Worm (Caenorhabditis elegans) whole organism, early embryonic: ENCODE results near the gene Y97E10AR.4.

Experiments used
- B0310.2 ChIP-seq: sonication (generic microtip); optimal IDR thresholded peaks from 2 replicates; lab custom pipeline; 2016; ENCODE audit warnings: mild to moderate bottlenecking, missing genetic modification characterization, missing compliant biosample characterization
- F13C5.2 ChIP-seq: sonication (generic microtip); optimal IDR thresholded peaks from 2 replicates; lab custom pipeline; 2017; ENCODE audit warnings: mild to moderate bottlenecking, missing genetic modification characterization, inconsistent platforms, missing compliant biosample characterization
- aly-1 ChIP-seq: sonication (generic microtip); optimal IDR thresholded peaks from 2 replicates; lab custom pipeline; 2016; ENCODE audit warnings: missing genetic modification characterization, missing compliant biosample characterization
- ama-1 ChIP-seq: fragments of 150-350 bp; optimal IDR thresholded peaks from 2 replicates; lab custom pipeline; 2014
- ceh-13 ChIP-seq: fragments of 200-800 bp; sonication (Bioruptor generic); optimal IDR thresholded peaks from 2 replicates; lab custom pipeline; 2018; ENCODE audit warnings: mild to moderate bottlenecking, missing genetic modification characterization, missing compliant biosample characterization
- ceh-36 ChIP-seq: sonication (generic microtip); optimal IDR thresholded peaks from 2 replicates; lab custom pipeline; 2016; ENCODE audit warnings: missing genetic modification characterization, inconsistent platforms, missing compliant biosample characterization
- ets-7 ChIP-seq: sonication (generic microtip); optimal IDR thresholded peaks from 2 replicates; lab custom pipeline; 2016; ENCODE audit warnings: missing genotype, missing genetic modification characterization, missing compliant biosample characterization
- flt-1 ChIP-seq: fragments of 200-800 bp; sonication (Bioruptor generic); IDR thresholded peaks from 2 replicates; pipeline ENCODE4 v1.3.6; 2022; ENCODE audit warnings: missing genetic modification characterization, missing compliant biosample characterization
- hmbx-1 ChIP-seq: sonication (generic microtip); optimal IDR thresholded peaks from 2 replicates; lab custom pipeline; 2016; ENCODE audit warnings: mild to moderate bottlenecking, missing genetic modification characterization, missing compliant biosample characterization
- hmg-4 ChIP-seq: fragments of 200-800 bp; sonication (Bioruptor generic); optimal IDR thresholded peaks from 2 replicates; lab custom pipeline; 2018; ENCODE audit warnings: mild to moderate bottlenecking, missing genetic modification characterization, missing compliant biosample characterization
- hnd-1 ChIP-seq: sonication (generic microtip); optimal IDR thresholded peaks from 2 replicates; lab custom pipeline; 2016; ENCODE audit warnings: missing genetic modification characterization, missing compliant biosample characterization
- pes-1 ChIP-seq: fragments of 200-800 bp; sonication (Bioruptor generic); IDR thresholded peaks from 2 replicates; pipeline ENCODE4 v1.3.6; 2022; ENCODE audit warnings: missing genetic modification reagents, missing genetic modification characterization, missing compliant biosample characterization
- scrt-1 ChIP-seq: fragments of 200-800 bp; sonication (Bioruptor generic); IDR thresholded peaks from 2 replicates; pipeline ENCODE4 v1.3.6; 2022; ENCODE audit warnings: missing genetic modification characterization, missing compliant biosample characterization
- sea-1 ChIP-seq: fragments of 200-800 bp; sonication (Bioruptor generic); conservative IDR thresholded peaks from 2 replicates; pipeline ENCODE4 v1.3.6; 2022; ENCODE audit warnings: missing genetic modification characterization, missing compliant biosample characterization
- tbx-11 ChIP-seq: fragments of 200-800 bp; sonication (Bioruptor generic); IDR thresholded peaks from 2 replicates; pipeline ENCODE4 v1.3.6; 2022; ENCODE audit warnings: missing genetic modification characterization, missing compliant biosample characterization
- tbx-37 ChIP-seq: fragments of 200-800 bp; sonication (Bioruptor generic); conservative IDR thresholded peaks from 2 replicates; pipeline ENCODE4 v1.3.6; 2022; ENCODE audit warnings: missing genetic modification reagents, missing genetic modification characterization, missing compliant biosample characterization
- tra-4 ChIP-seq: sonication (generic microtip); optimal IDR thresholded peaks from 2 replicates; lab custom pipeline; 2017; ENCODE audit warnings: missing genetic modification characterization, missing compliant biosample characterization

Gene Y97E10AR.4

DNA sequence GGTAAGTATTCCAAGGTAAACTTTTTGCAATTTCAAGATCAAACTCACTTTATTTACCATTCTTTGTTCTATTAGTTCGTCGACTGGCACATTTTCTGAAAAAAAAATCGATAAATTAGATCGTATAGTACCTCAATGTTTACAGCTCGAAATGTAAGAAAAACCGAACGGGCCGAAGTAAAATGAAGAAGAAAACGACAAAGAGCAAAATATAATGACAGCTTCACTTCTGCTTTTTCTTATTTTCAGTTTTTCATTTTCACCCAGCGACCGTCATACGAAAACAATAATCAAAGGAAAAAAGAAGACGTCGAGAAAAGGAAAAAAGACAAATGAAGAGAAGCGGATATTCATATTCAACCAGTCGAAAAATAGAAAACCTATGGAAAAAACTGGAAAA lies 40.9 kb downstream of the Y97E10AR.4 start, which contains the start of gene che-7:
Gene che-7 (minus strand): TSS at position 101 of the 400 bp plus-strand sequence.
- no peak for TF ChIP-seq scrt-1 (GFP tag; lab: Robert Waterston, UW)
- no peak for TF ChIP-seq ceh-13 (GFP tag; lab: Kevin White, UChicago)
- no peak for TF ChIP-seq ama-1 (lab: Kevin White, UChicago)
- TF ChIP-seq sea-1, result no peak
- no peak for TF ChIP-seq ets-7
- no peak for TF ChIP-seq pes-1 (GFP tag; lab: Robert Waterston, UW)
- no peak for TF ChIP-seq ceh-36 (tag; lab: Kevin White, UChicago)
- no peak for TF ChIP-seq F13C5.2
- TF ChIP-seq tbx-37 (GFP tag; lab: Robert Waterston, UW), result no peak

DNA sequence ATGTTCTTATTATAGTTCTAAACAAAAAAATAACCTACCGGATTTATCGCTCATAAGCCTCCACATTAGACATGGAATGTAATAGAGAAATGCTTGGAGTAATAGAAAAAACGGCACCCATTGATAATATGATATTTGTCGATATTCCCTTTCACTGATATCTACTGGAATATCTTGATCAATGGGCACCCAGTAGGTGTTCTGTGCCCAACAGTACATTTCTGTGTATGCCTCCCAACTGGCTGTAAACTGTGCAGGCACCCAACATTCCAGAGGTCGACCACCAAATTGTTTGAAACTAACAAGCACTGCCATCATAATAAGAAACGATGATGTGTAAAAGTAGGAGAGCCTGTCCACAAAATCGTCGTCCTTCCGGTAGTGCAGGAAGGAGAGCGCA lies 45.6 kb downstream of the Y97E10AR.4 start:
- TF ChIP-seq hnd-1, result no peak
- no peak for TF ChIP-seq ceh-36 (tag; lab: Kevin White, UChicago)
- no peak for TF ChIP-seq sea-1
- TF ChIP-seq ets-7, result no peak
- TF ChIP-seq hmg-4 (GFP tag; lab: Kevin White, UChicago), result no peak
- TF ChIP-seq pes-1 (GFP tag; lab: Robert Waterston, UW), result no peak
- TF ChIP-seq tbx-11 (GFP tag; lab: Robert Waterston, UW), result no peak
- no peak for TF ChIP-seq hmbx-1
- TF ChIP-seq aly-1 (tag; lab: Kevin White, UChicago), result no peak
- TF ChIP-seq tbx-37 (GFP tag; lab: Robert Waterston, UW), result no peak
- TF ChIP-seq F13C5.2, result no peak
- TF ChIP-seq scrt-1 (GFP tag; lab: Robert Waterston, UW), result no peak
- no peak for TF ChIP-seq tra-4 (tag; lab: Kevin White, UChicago)
- no peak for TF ChIP-seq flt-1 (GFP tag; lab: Robert Waterston, UW)
- TF ChIP-seq B0310.2 (tag; lab: Kevin White, UChicago), result no peak
- no peak for TF ChIP-seq ceh-13 (GFP tag; lab: Kevin White, UChicago)
- TF ChIP-seq ama-1 (lab: Kevin White, UChicago), result no peak

DNA sequence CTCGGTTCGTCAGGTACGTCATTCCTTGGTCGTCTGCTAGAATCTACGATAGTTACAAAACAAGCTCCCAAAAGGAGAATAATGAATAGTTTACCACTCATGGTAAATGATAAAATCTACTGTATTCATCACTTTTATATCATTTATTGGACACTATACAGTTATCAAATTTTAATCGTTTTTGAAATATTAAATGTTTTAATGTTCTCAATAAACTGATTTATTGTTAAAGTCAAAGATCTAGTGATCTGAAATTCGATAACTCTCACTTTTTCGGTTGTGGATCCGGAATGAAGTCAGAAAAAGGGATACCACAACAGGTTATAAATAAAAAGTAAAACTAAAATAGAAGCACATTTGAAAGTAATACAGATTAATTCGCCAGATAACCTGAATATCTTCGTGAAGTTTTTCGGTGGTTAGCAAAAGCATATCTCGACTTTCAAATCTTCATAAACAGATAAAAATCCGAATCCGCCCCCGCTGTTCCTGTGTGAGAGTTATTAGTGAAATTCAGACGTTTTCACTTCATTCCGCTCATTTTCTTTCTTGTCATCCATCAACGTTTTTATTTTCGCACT lies 51.2 kb downstream of the Y97E10AR.4 start, which contains the start of the genes clec-217 and F26D11.2:
Gene clec-217 (minus strand): TSS at position 101 of the 581 bp plus-strand sequence.
Gene F26D11.2 (plus strand): TSS at position 531 of the 581 bp plus-strand sequence.
- no peak for TF ChIP-seq tbx-37 (GFP tag; lab: Robert Waterston, UW)
- no peak for TF ChIP-seq hmg-4 (GFP tag; lab: Kevin White, UChicago)
- no peak for TF ChIP-seq B0310.2 (tag; lab: Kevin White, UChicago)
- TF ChIP-seq hmbx-1, result no peak
- no peak for TF ChIP-seq scrt-1 (GFP tag; lab: Robert Waterston, UW)
- TF ChIP-seq tbx-11 (GFP tag; lab: Robert Waterston, UW), result no peak
- no peak for TF ChIP-seq sea-1
- TF ChIP-seq hnd-1, result no peak
- TF ChIP-seq ceh-13 (GFP tag; lab: Kevin White, UChicago), result no peak
- no peak for TF ChIP-seq pes-1 (GFP tag; lab: Robert Waterston, UW)
- no peak for TF ChIP-seq ama-1 (lab: Kevin White, UChicago)
- no peak for TF ChIP-seq ceh-36 (tag; lab: Kevin White, UChicago)
- no peak for TF ChIP-seq tra-4 (tag; lab: Kevin White, UChicago)
